Worm (Caenorhabditis elegans) whole organism, midembryonic: ENCODE data around the gene rml-3.
A peak's percentile ranks its signal among the peaks of the same experiment; 100 is the strongest.

Experiments
- T22C8.4 ChIP-seq: fragments of 200-800 bp; sonication (Bioruptor generic); IDR thresholded peaks from 2 replicates; pipeline ENCODE4 v1.3.6; 2022; ENCODE audit warnings: missing genetic modification characterization, missing compliant biosample characterization
- cog-1 ChIP-seq: sonication (generic microtip); optimal IDR thresholded peaks from 2 replicates; lab custom pipeline; 2016; ENCODE audit warnings: missing genetic modification characterization, missing compliant biosample characterization
- flt-1 ChIP-seq: fragments of 200-800 bp; sonication (Bioruptor generic); IDR thresholded peaks from 2 replicates; pipeline ENCODE4 v1.3.6; 2022; ENCODE audit warnings: missing genetic modification characterization, missing compliant biosample characterization
- klf-2 ChIP-seq: fragments of 200-800 bp; sonication (Bioruptor generic); conservative IDR thresholded peaks from 2 replicates; pipeline ENCODE4 v1.3.6; 2022; ENCODE audit warnings: missing genetic modification reagents, missing genetic modification characterization, missing compliant biosample characterization
- med-1 ChIP-seq: sonication (generic microtip); optimal IDR thresholded peaks from 2 replicates; lab custom pipeline; 2017; ENCODE audit warnings: missing genetic modification characterization, mild to moderate bottlenecking, missing compliant biosample characterization, antibody characterized with exemption, missing genetic modification reagents; ENCODE audit not compliant: insufficient read depth
- ref-1 ChIP-seq: fragments of 200-800 bp; sonication (Bioruptor generic); conservative IDR thresholded peaks from 2 replicates; pipeline ENCODE4 v1.3.6; 2022; ENCODE audit warnings: missing genetic modification reagents, missing genetic modification characterization, missing compliant biosample characterization
- tab-1 ChIP-seq: fragments of 200-800 bp; sonication (Bioruptor generic); IDR thresholded peaks from 2 replicates; pipeline ENCODE4 v1.3.6; 2022; ENCODE audit warnings: missing genetic modification characterization, missing compliant biosample characterization
- ztf-23 ChIP-seq: fragments of 200-800 bp; sonication (Bioruptor generic); IDR thresholded peaks from 2 replicates; pipeline ENCODE4 v1.3.6; 2022; ENCODE audit warnings: missing genetic modification reagents, missing genetic modification characterization, missing compliant biosample characterization
- ztf-29 ChIP-seq: fragments of 200-800 bp; sonication (Bioruptor generic); IDR thresholded peaks from 2 replicates; pipeline ENCODE4 v1.3.6; 2022; ENCODE audit warnings: missing genetic modification reagents, missing genetic modification characterization, missing compliant biosample characterization

Gene rml-3

ce11 chrX:6238973-6239372 is at the start of gene rml-3:
rml-3 (minus strand) TSS chrX:6239065.
- TF ChIP-seq klf-2 (GFP tag; lab: Robert Waterston, UW) (no peak), T22C8.4 (GFP tag; lab: Robert Waterston, UW) (no peak), cog-1 (tag; lab: Kevin White, UChicago) (no peak), ztf-29 (GFP tag; lab: Robert Waterston, UW) (no peak), ref-1 (GFP tag; lab: Robert Waterston, UW) (no peak), tab-1 (GFP tag; lab: Robert Waterston, UW) (no peak), flt-1 (no peak), ztf-23 (GFP tag; lab: Robert Waterston, UW) (no peak), med-1 (GFP tag; lab: Kevin White, UChicago) (no peak)

ce11 chrX:6286154-6286553 is 47.3 kb upstream of the rml-3 start:
- peak; percentile 79; the same call in 1 of the 2 replicates for TF ChIP-seq tab-1 (GFP tag; lab: Robert Waterston, UW)
- peak; percentile 65; the same call in 1 of the 2 replicates for TF ChIP-seq klf-2 (GFP tag; lab: Robert Waterston, UW)
- TF ChIP-seq flt-1: peak; percentile 88
- 0 out of 2 replicates have a peak, but pooled peaks have one; percentile 42 for TF ChIP-seq ztf-23 (GFP tag; lab: Robert Waterston, UW)
- TF ChIP-seq med-1 (GFP tag; lab: Kevin White, UChicago): no peak
- 0 out of 2 replicates have a peak, but pooled peaks have one; percentile 61 for TF ChIP-seq ztf-29 (GFP tag; lab: Robert Waterston, UW)
- peak; percentile 33; the same call in 1 of the 2 replicates for TF ChIP-seq ref-1 (GFP tag; lab: Robert Waterston, UW)
- no peak for TF ChIP-seq cog-1 (tag; lab: Kevin White, UChicago)
- TF ChIP-seq T22C8.4 (GFP tag; lab: Robert Waterston, UW): peak; percentile 53; the same call in 1 of the 2 replicates

ce11 chrX:6280998-6281397 is 42.1 kb upstream of the rml-3 start:
- no peak for TF ChIP-seq T22C8.4 (GFP tag; lab: Robert Waterston, UW)
- no peak for TF ChIP-seq cog-1 (tag; lab: Kevin White, UChicago)
- TF ChIP-seq ztf-23 (GFP tag; lab: Robert Waterston, UW): no peak
- TF ChIP-seq tab-1 (GFP tag; lab: Robert Waterston, UW): no peak
- TF ChIP-seq klf-2 (GFP tag; lab: Robert Waterston, UW): no peak
- TF ChIP-seq med-1 (GFP tag; lab: Kevin White, UChicago): no peak
- TF ChIP-seq ref-1 (GFP tag; lab: Robert Waterston, UW): no peak
- no peak for TF ChIP-seq flt-1
- no peak for TF ChIP-seq ztf-29 (GFP tag; lab: Robert Waterston, UW)

ce11 chrX:6279625-6280024 is 40.8 kb upstream of the rml-3 start, which contains the start of gene col-166:
col-166 (plus strand) TSS chrX:6280016.
- TF ChIP-seq tab-1 (GFP tag; lab: Robert Waterston, UW): no peak
- no peak for TF ChIP-seq ztf-29 (GFP tag; lab: Robert Waterston, UW)
- no peak for TF ChIP-seq ref-1 (GFP tag; lab: Robert Waterston, UW)
- TF ChIP-seq klf-2 (GFP tag; lab: Robert Waterston, UW): no peak
- no peak for TF ChIP-seq T22C8.4 (GFP tag; lab: Robert Waterston, UW)

ce11 chrX:6278296-6278695 is 39.4 kb upstream of the rml-3 start:
- TF ChIP-seq ztf-23 (GFP tag; lab: Robert Waterston, UW) (no peak), T22C8.4 (GFP tag; lab: Robert Waterston, UW) (no peak), klf-2 (GFP tag; lab: Robert Waterston, UW) (no peak), flt-1 (no peak), ztf-29 (GFP tag; lab: Robert Waterston, UW) (no peak), ref-1 (GFP tag; lab: Robert Waterston, UW) (no peak), med-1 (GFP tag; lab: Kevin White, UChicago) (no peak), tab-1 (GFP tag; lab: Robert Waterston, UW) (no peak), cog-1 (tag; lab: Kevin White, UChicago) (no peak)

DNA sequence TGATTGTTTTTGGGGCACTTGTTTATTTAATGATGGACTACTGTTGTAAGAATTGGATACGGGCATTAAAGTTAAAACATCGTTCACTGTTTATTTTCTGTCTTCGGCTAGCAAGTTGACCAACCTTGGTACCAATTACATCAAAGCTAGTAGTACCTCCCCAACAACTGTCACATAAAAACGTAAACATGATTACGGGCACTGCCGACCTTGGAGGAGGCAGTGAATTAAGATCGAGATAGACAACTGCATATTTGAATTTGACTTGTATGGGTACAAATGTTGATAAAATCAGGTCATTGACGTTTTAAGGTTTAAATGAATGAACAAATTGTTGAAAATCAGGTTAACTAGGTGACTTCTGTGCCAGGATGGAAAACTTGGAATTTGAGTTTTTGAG is 38.4 kb upstream of the rml-3 start:
- TF ChIP-seq ref-1 (GFP tag; lab: Robert Waterston, UW): no peak
- no peak for TF ChIP-seq med-1 (GFP tag; lab: Kevin White, UChicago)
- no peak for TF ChIP-seq T22C8.4 (GFP tag; lab: Robert Waterston, UW)
- TF ChIP-seq ztf-23 (GFP tag; lab: Robert Waterston, UW): no peak
- TF ChIP-seq klf-2 (GFP tag; lab: Robert Waterston, UW): no peak
- TF ChIP-seq flt-1: no peak
- no peak for TF ChIP-seq cog-1 (tag; lab: Kevin White, UChicago)
- TF ChIP-seq ztf-29 (GFP tag; lab: Robert Waterston, UW): no peak
- no peak for TF ChIP-seq tab-1 (GFP tag; lab: Robert Waterston, UW)

DNA sequence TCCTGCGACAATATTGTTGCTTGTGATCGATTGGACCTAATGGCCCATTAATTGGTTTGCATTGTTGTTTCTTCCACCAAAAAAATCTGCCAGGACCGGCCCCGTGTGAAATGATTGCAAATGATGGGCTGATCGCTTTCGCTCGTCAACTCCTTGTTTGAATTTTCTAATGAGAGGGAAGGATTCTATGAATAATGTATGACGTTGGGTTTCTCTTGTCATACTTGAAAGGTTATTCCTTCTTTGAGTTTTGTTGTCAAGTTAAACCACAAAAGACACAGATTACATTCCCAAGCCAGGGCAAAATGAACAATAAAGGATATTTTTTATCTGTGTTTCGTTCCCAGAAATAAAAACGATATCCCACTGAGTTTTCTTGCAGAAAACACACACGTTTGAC is 37.8 kb upstream of the rml-3 start:
- TF ChIP-seq tab-1 (GFP tag; lab: Robert Waterston, UW): no peak
- TF ChIP-seq cog-1 (tag; lab: Kevin White, UChicago): no peak
- TF ChIP-seq flt-1: no peak

DNA sequence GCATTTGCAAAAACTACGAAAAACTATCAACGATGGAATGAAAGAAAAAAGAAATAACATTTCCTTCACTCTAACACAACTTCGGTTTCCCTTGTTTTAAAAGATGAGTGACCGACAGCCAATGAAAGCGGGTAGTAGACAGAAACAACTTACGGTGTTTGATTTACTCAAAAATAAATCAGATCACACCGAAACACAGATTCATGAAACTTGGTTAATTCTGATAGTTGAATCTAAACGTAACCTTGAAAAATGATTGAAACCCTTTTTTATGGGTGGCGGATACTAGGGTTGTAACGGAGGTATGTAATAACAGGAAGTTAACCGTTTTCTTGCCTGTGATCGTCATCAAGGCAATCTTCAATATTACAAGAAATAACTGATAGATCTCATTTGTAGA is 36.5 kb upstream of the rml-3 start:
- TF ChIP-seq tab-1 (GFP tag; lab: Robert Waterston, UW) (no peak), klf-2 (GFP tag; lab: Robert Waterston, UW) (no peak), ref-1 (GFP tag; lab: Robert Waterston, UW) (no peak), T22C8.4 (GFP tag; lab: Robert Waterston, UW) (no peak), ztf-29 (GFP tag; lab: Robert Waterston, UW) (no peak), cog-1 (tag; lab: Kevin White, UChicago) (no peak), flt-1 (no peak), ztf-23 (GFP tag; lab: Robert Waterston, UW) (no peak), med-1 (GFP tag; lab: Kevin White, UChicago) (no peak)

- TF ChIP-seq ztf-23 (GFP tag; lab: Robert Waterston, UW) (no peak), T22C8.4 (GFP tag; lab: Robert Waterston, UW) (no peak), tab-1 (GFP tag; lab: Robert Waterston, UW) (no peak)
Measured at ce11 chrX:6274270-6274669, 35.4 kb upstream of the rml-3 start.
